Fruit fly (Drosophila melanogaster) whole organism, wandering third instar larva: ENCODE data around the gene CG32486.

Experiments
- Abd-B ChIP-seq: fragments of >200 bp; optimal IDR thresholded peaks from 2 replicates; lab custom pipeline; 2017; ENCODE audit warnings: missing biosample characterization, missing genetic modification characterization
- CG32264 ChIP-seq: fragments of 200-800 bp; sonication (Bioruptor generic); optimal IDR thresholded peaks from 2 replicates; lab custom pipeline; 2016; ENCODE audit warnings: missing biosample characterization, missing genetic modification characterization
- CG9705 ChIP-seq: fragments of 200-800 bp; sonication (Bioruptor generic); optimal IDR thresholded peaks from 2 replicates; lab custom pipeline; 2018; ENCODE audit warnings: missing biosample characterization, mild to moderate bottlenecking, missing genetic modification characterization
- CrebA ChIP-seq: fragments of 200-800 bp; sonication (Bioruptor generic); optimal IDR thresholded peaks from 2 replicates; lab custom pipeline; 2016; ENCODE audit warnings: missing biosample characterization, mild to moderate bottlenecking, missing genetic modification characterization, borderline replicate concordance
- Dfd ChIP-seq: fragments of >200 bp; optimal IDR thresholded peaks from 2 replicates; lab custom pipeline; 2017; ENCODE audit warnings: missing biosample characterization, missing genetic modification characterization
- Dif ChIP-seq: fragments of 200-275, 200-300 bp; sonication (Bioruptor generic); optimal IDR thresholded peaks from 2 replicates; lab custom pipeline; 2018; ENCODE audit warnings: missing biosample characterization, missing genetic modification characterization; ENCODE audit not compliant: partially characterized antibody
- GATAd ChIP-seq: sonication (Bioruptor generic); optimal IDR thresholded peaks from 2 replicates; lab custom pipeline; 2016; ENCODE audit warnings: missing biosample characterization, missing genetic modification characterization
- HLH106 ChIP-seq: fragments of 200-800 bp; optimal IDR thresholded peaks from 3 replicates; lab custom pipeline; 2019; ENCODE audit warnings: missing biosample characterization, mild to moderate bottlenecking, missing genetic modification characterization, moderate library complexity
- Hnf4 ChIP-seq: fragments of 200-800 bp; sonication (Bioruptor generic); optimal IDR thresholded peaks from 2 replicates; lab custom pipeline; 2016; ENCODE audit warnings: missing biosample characterization, mild to moderate bottlenecking, missing genetic modification characterization
- Hr78 ChIP-seq: fragments of >200 bp; optimal IDR thresholded peaks from 2 replicates; lab custom pipeline; 2017; ENCODE audit warnings: missing biosample characterization, missing genetic modification characterization
- Jra ChIP-seq: sonication (Bioruptor generic); optimal IDR thresholded peaks from 2 replicates; lab custom pipeline; 2016; ENCODE audit warnings: missing biosample characterization, missing genetic modification characterization
- Mio ChIP-seq: sonication (Bioruptor generic); optimal IDR thresholded peaks from 2 replicates; lab custom pipeline; 2016; ENCODE audit warnings: missing biosample characterization, missing genetic modification characterization
- Myc ChIP-seq: fragments of >200 bp; optimal IDR thresholded peaks from 2 replicates; lab custom pipeline; 2017
- N ChIP-seq: fragments of >200 bp; optimal IDR thresholded peaks from 2 replicates; lab custom pipeline; 2018; ENCODE audit warnings: missing biosample characterization, missing external identifiers, missing genetic modification characterization
- OdsH ChIP-seq: fragments of 200-800 bp; sonication (Bioruptor generic); optimal IDR thresholded peaks from 2 replicates; lab custom pipeline; 2016; ENCODE audit warnings: missing biosample characterization, mild to moderate bottlenecking, missing genetic modification characterization
- Sp1 ChIP-seq: fragments of 200-800 bp; sonication (Bioruptor generic); optimal IDR thresholded peaks from 3 replicates; lab custom pipeline; 2019; ENCODE audit warnings: missing biosample characterization, mild to moderate bottlenecking, missing genetic modification characterization, moderate library complexity
- Vsx2 ChIP-seq: fragments of 200-300, 225-300 bp; sonication (Bioruptor generic); optimal IDR thresholded peaks from 2 replicates; lab custom pipeline; 2018; ENCODE audit warnings: missing biosample characterization, missing genetic modification characterization; ENCODE audit not compliant: partially characterized antibody
- br ChIP-seq: fragments of 200-800 bp; sonication (Bioruptor generic); optimal IDR thresholded peaks from 2 replicates; lab custom pipeline; 2016; ENCODE audit warnings: missing biosample characterization, missing genetic modification characterization
- brk ChIP-seq: fragments of 200-800 bp; sonication (Bioruptor generic); optimal IDR thresholded peaks from 2 replicates; lab custom pipeline; 2016; ENCODE audit warnings: missing biosample characterization, mild to moderate bottlenecking, missing genetic modification characterization
- dl ChIP-seq, 2 experiments: fragments of 175-275, 200-275 bp in 1 of 2; fragments of 200-275 bp in 1 of 2; sonication (Bioruptor generic); optimal IDR thresholded peaks; lab custom pipeline; 2018; ENCODE audit warnings: mild to moderate bottlenecking in 2 of 2, missing biosample characterization in 2 of 2, missing genetic modification characterization in 2 of 2, moderate library complexity in 2 of 2; ENCODE audit not compliant: partially characterized antibody in 2 of 2, insufficient read depth in 1 of 2
- dmrt93B ChIP-seq: fragments of 200-800 bp; sonication (Bioruptor generic); optimal IDR thresholded peaks from 2 replicates; lab custom pipeline; 2018; ENCODE audit warnings: missing biosample characterization, mild to moderate bottlenecking, missing genetic modification characterization
- dsf ChIP-seq: sonication (Bioruptor generic); optimal IDR thresholded peaks from 2 replicates; lab custom pipeline; 2016; ENCODE audit warnings: missing biosample characterization, missing genetic modification characterization, borderline replicate concordance
- ey ChIP-seq: fragments of 200-800 bp; sonication (Bioruptor generic); optimal IDR thresholded peaks from 2 replicates; lab custom pipeline; 2016; ENCODE audit warnings: missing biosample characterization, missing genetic modification characterization
- foxo ChIP-seq, 2 experiments: fragments of 200-800 bp; sonication (Bioruptor generic); optimal IDR thresholded peaks; 2 replicates in 1 of 2; 3 replicates in 1 of 2; lab custom pipeline; 2016 to 2017; ENCODE audit warnings: missing biosample characterization in 2 of 2, missing genetic modification characterization in 2 of 2
- fru ChIP-seq: fragments of 200-800 bp; sonication (Bioruptor generic); optimal IDR thresholded peaks from 3 replicates; lab custom pipeline; 2016; ENCODE audit warnings: missing biosample characterization, mild to moderate bottlenecking, missing genetic modification characterization
- h ChIP-seq: fragments of 200-800 bp; sonication (Bioruptor generic); optimal IDR thresholded peaks from 3 replicates; lab custom pipeline; 2016; ENCODE audit warnings: missing biosample characterization, mild to moderate bottlenecking, missing genetic modification characterization
- jim ChIP-seq: fragments of 175-275, 200-325 bp; sonication (Bioruptor generic); optimal IDR thresholded peaks from 2 replicates; lab custom pipeline; 2016; ENCODE audit warnings: missing biosample characterization, mild to moderate bottlenecking, missing genetic modification characterization
- lola ChIP-seq: fragments of >200 bp; optimal IDR thresholded peaks from 2 replicates; lab custom pipeline; 2017; ENCODE audit warnings: missing biosample characterization, missing genetic modification characterization
- psq ChIP-seq: fragments of 200-800 bp; sonication (Bioruptor generic); optimal IDR thresholded peaks from 3 replicates; lab custom pipeline; 2017; ENCODE audit warnings: missing biosample characterization, mild to moderate bottlenecking, missing genetic modification characterization, moderate library complexity
- rgr ChIP-seq: fragments of 200-800 bp; sonication (Bioruptor generic); optimal IDR thresholded peaks from 3 replicates; lab custom pipeline; 2016; ENCODE audit warnings: missing biosample characterization, mild to moderate bottlenecking, missing genetic modification characterization
- sage ChIP-seq: fragments of 200-800 bp; sonication (Bioruptor generic); optimal IDR thresholded peaks from 2 replicates; lab custom pipeline; 2016; ENCODE audit warnings: missing biosample characterization, mild to moderate bottlenecking, missing genetic modification characterization
- sv ChIP-seq: fragments of 200-800 bp; sonication (Bioruptor generic); optimal IDR thresholded peaks from 3 replicates; lab custom pipeline; 2016; ENCODE audit warnings: missing biosample characterization, missing genetic modification characterization
- tai ChIP-seq: sonication (Bioruptor generic); optimal IDR thresholded peaks from 2 replicates; lab custom pipeline; 2016; ENCODE audit warnings: missing biosample characterization, missing genetic modification characterization
- usp ChIP-seq: fragments of >200 bp; optimal IDR thresholded peaks from 2 replicates; lab custom pipeline; 2017; ENCODE audit warnings: missing biosample characterization, missing genetic modification characterization
- woc ChIP-seq: sonication (Bioruptor generic); optimal IDR thresholded peaks from 2 replicates; lab custom pipeline; 2016; ENCODE audit warnings: missing biosample characterization, mild to moderate bottlenecking, missing genetic modification characterization

The CG32486 gene

DNA sequence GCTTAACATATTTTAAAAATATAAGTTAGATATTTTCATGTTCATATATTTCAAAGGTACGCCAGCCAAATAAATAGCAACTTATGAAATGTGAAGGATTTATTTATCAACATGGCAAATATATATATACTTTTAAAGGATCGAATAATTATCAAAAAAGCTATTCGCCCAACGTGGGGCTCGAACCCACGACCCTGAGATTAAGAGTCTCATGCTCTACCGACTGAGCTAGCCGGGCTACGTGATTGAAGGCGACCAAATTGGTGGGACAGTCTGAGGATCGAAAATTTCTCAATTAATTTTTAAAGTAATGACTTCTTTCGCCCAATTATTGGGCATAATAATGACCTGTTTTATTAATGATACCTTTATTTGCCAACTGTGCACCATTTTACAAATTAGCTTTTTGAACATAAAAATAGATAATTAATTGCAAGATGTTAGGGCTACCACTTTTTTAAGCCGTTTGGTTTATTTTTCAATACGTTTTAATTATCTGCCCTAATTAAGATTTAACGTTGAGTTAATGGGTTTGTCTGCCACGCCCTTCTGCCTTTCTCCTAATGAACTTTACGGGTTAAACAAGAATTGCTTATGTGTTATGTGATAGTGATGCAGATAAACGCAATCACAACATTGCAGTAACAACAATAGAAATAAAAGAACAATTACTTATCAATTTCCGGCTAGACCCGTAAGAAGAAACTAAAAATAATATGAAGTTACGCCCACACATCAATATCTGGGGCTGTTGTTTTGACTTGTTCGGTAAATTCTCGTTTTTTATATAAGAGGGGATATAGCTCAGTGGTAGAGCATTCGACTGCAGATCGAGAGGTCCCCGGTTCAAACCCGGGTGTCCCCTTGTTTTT lies 26.3 kb upstream of the CG32486 start:
- no peak for TF ChIP-seq woc (GFP tag; lab: Kevin White, UChicago)
- TF ChIP-seq Hr78, result no peak
- TF ChIP-seq Dfd, result no peak
- TF ChIP-seq foxo (GFP tag; optimal IDR thresholded peaks at IDR 0.05; lab: Kevin White, UChicago), result no peak
- peak; percentile 22 for TF ChIP-seq Dif (GFP tag; lab: Kevin White, UChicago)
- TF ChIP-seq lola, result no peak
- peak; percentile 1 for TF ChIP-seq CrebA

DNA sequence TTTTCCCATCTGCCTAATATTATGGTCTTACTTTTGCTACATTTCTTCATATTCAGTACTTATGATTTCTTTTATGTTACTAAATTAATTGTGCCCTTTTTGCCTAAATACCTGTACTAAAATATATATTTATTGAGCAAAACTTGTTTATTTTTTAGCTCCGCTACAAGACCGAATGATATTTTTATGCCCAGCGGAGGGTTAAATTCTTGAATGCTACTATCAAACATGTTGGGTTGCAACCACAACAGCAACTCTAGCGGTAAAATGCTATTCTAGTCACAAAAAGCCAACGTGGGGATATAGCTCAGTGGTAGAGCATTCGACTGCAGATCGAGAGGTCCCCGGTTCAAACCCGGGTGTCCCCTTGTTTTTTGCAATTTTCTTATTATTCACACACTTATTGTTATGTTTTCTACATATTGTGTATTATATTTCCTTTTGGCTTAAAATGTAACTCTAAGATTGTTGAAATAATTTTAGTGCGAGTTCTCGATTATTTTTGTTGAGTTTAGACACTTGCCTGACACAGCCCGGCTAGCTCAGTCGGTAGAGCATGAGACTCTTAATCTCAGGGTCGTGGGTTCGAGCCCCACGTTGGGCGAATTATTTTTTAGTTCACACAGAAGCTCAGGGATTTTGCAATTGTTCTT lies 25.6 kb upstream of the CG32486 start:
- no peak for TF ChIP-seq dmrt93B (GFP tag; lab: Kevin White, UChicago)
- TF ChIP-seq fru (GFP tag; lab: Kevin White, UChicago), result peak; percentile 55
- TF ChIP-seq foxo (GFP tag; optimal IDR thresholded peaks at IDR 0.05; lab: Kevin White, UChicago), result peak in 1 of 2 experiments; percentile 59
- peak; percentile 25 for TF ChIP-seq OdsH (GFP tag; lab: Kevin White, UChicago)
- peak; percentile 19 for TF ChIP-seq brk (GFP tag; lab: Kevin White, UChicago)
- TF ChIP-seq sage (GFP tag; lab: Kevin White, UChicago), result peak; percentile 21
- peak; percentile 46 for TF ChIP-seq rgr (GFP tag; lab: Kevin White, UChicago)
- peak; percentile 49 for TF ChIP-seq Sp1
- TF ChIP-seq dsf (GFP tag; lab: Kevin White, UChicago), result no peak
- peak; percentile 19 for TF ChIP-seq ey (GFP tag; lab: Kevin White, UChicago)
- peak; percentile 54 for TF ChIP-seq HLH106 (tag; lab: Kevin White, UChicago)
- peak; percentile 20 for TF ChIP-seq h
- no peak for TF ChIP-seq woc (GFP tag; lab: Kevin White, UChicago)
- TF ChIP-seq Vsx2 (GFP tag; lab: Kevin White, UChicago), result no peak
- TF ChIP-seq Hnf4 (GFP tag; lab: Kevin White, UChicago), result no peak
- peak; percentile 14 for TF ChIP-seq br
- no peak for TF ChIP-seq GATAd
- TF ChIP-seq, all 38 proteins: peak for 11

DNA sequence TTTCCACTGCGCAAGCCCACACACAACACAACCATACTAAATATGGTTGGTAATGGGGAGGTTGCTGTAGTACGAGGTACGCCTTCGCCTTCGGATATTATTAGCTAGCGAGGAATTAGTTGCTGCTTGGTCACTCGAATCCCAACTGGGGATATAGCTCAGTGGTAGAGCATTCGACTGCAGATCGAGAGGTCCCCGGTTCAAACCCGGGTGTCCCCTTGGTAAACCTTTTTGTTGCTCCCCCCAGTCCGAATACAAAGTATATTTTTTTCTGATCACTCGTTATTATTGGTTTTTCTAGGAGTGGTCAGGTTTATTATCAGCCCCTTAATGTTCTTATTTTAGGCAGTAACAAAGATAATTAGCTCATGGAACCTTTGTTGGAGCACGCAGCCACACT lies 25.0 kb upstream of the CG32486 start:
- TF ChIP-seq Hnf4 (GFP tag; lab: Kevin White, UChicago) (peak; percentile 13), Vsx2 (GFP tag; lab: Kevin White, UChicago) (peak; percentile 28), GATAd (no peak), br (peak; percentile 51), sage (GFP tag; lab: Kevin White, UChicago) (no peak), woc (GFP tag; lab: Kevin White, UChicago) (no peak), Dif (GFP tag; lab: Kevin White, UChicago) (peak; percentile 24)

DNA sequence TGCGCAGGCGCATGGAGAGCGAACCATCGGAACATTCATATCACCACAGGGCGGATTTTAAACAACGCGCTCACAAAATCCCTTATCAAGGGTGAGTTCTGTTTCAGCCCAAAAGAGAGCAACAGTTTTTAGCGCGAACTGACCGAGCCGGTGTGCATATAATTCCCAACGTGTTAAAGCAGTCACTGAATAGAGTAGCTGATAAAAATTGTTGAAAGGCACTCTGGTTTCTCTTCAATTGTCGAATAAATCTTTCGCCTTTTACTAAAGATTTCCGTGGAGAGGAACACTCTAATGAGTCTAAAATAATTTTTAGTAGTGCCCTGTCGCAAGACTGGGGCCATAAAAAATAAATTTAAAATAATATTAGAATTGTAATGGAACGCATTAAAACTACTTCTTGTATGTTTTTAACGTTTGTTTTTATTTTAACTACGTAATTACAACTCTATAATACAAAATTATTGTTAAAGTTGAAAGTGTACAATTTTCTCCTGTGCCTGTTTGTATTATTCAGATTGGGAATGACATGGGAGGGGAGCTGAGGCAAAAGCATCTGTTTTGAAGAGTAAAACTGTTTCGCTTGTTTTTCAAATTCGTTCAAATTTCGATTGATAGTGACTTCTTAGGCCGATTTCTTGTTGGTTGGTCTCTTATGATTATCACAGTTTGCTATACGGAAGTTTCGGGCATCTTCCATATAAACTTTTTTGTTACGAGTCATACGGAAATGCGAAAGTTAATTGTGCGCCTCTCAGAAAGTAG lies 20.1 kb upstream of the CG32486 start:
- TF ChIP-seq jim (GFP tag; lab: Kevin White, UChicago) (no peak), CG9705 (no peak), rgr (GFP tag; lab: Kevin White, UChicago) (peak; percentile 44), OdsH (GFP tag; lab: Kevin White, UChicago) (peak; percentile 38), lola (no peak), Hr78 (no peak), CG32264 (no peak), Dif (GFP tag; lab: Kevin White, UChicago) (no peak), Sp1 (peak; percentile 27), psq (GFP tag; lab: Kevin White, UChicago) (peak; percentile 37), Hnf4 (GFP tag; lab: Kevin White, UChicago) (peak; percentile 82), Myc (lab: Kevin White, UChicago) (peak; percentile 38), ey (GFP tag; lab: Kevin White, UChicago) (peak; percentile 15), brk (GFP tag; lab: Kevin White, UChicago) (no peak), Jra (GFP tag; lab: Kevin White, UChicago) (peak; percentile 30), dl (GFP tag; optimal IDR thresholded peaks at IDR 0.05; lab: Kevin White, UChicago; ENCODE audit: insufficient read depth in 1 of 2, partially characterized antibody in 2 of 2) (peak in 1 of 2 experiments; percentile 39), Abd-B (GFP tag; lab: Kevin White, UChicago) (no peak), dsf (GFP tag; lab: Kevin White, UChicago) (no peak), HLH106 (tag; lab: Kevin White, UChicago) (no peak), usp (GFP tag; lab: Kevin White, UChicago) (no peak), woc (GFP tag; lab: Kevin White, UChicago) (peak; percentile 49), dmrt93B (GFP tag; lab: Kevin White, UChicago) (no peak), GATAd (no peak), br (peak; percentile 58), sage (GFP tag; lab: Kevin White, UChicago) (no peak), Mio (GFP tag; lab: Kevin White, UChicago) (no peak), N (no peak), h (no peak), sv (GFP tag; lab: Kevin White, UChicago) (peak; percentile 40), tai (GFP tag; lab: Kevin White, UChicago) (no peak)
